Worm (Caenorhabditis elegans) whole organism, L1 larva: ENCODE results near the gene mam-5.
A peak's percentile ranks its signal among the peaks of the same experiment; 100 is the strongest.

Experiments
- C04F5.9 ChIP-seq: sonication (generic microtip); optimal IDR thresholded peaks from 2 replicates; lab custom pipeline; 2016; ENCODE audit warnings: missing genetic modification characterization, missing compliant biosample characterization
- C16A3.4 ChIP-seq: fragments of 150-350 bp; optimal IDR thresholded peaks from 2 replicates; lab custom pipeline; 2014; ENCODE audit warnings: missing biosample characterization, missing genetic modification characterization
- C34B4.2 ChIP-seq: sonication (generic microtip); optimal IDR thresholded peaks from 2 replicates; lab custom pipeline; 2017; ENCODE audit warnings: mild to moderate bottlenecking, missing genetic modification characterization, missing compliant biosample characterization
- Y116A8C.19 ChIP-seq: sonication (generic microtip); optimal IDR thresholded peaks from 2 replicates; lab custom pipeline; 2016; ENCODE audit warnings: missing compliant biosample characterization, missing genetic modification characterization, borderline replicate concordance
- alr-1 ChIP-seq: fragments of 200-800 bp; sonication (Bioruptor generic); optimal IDR thresholded peaks from 2 replicates; lab custom pipeline; 2018; ENCODE audit warnings: borderline replicate concordance, mild to moderate bottlenecking, missing genetic modification characterization, missing compliant biosample characterization
- ceh-82 ChIP-seq, 3 experiments: fragments of 150-350 bp in 1 of 3; sonication (generic microtip) in 2 of 3; optimal IDR thresholded peaks; 2 replicates each; lab custom pipeline; 2014 to 2017; ENCODE audit warnings: missing biosample characterization in 3 of 3, missing genetic modification characterization in 3 of 3
- ceh-90 ChIP-seq: sonication (generic microtip); optimal IDR thresholded peaks from 2 replicates; lab custom pipeline; 2016; ENCODE audit warnings: missing genetic modification characterization, missing compliant biosample characterization
- dpl-1 ChIP-seq, 3 experiments: fragments of 150-350 bp in 2 of 3; sonication (generic microtip) in 1 of 3; optimal IDR thresholded peaks; 2 replicates each; lab custom pipeline; 2014 to 2017; ENCODE audit warnings: missing biosample characterization in 3 of 3, missing genetic modification characterization in 3 of 3, missing genetic modification reagents in 3 of 3
- dsc-1 ChIP-seq: sonication (generic microtip); optimal IDR thresholded peaks from 2 replicates; lab custom pipeline; 2016; ENCODE audit warnings: mild to moderate bottlenecking, missing genetic modification characterization, missing compliant biosample characterization
- efl-3 ChIP-seq: fragments of 200-800 bp; sonication (Bioruptor generic); optimal IDR thresholded peaks from 2 replicates; lab custom pipeline; 2018; ENCODE audit warnings: mild to moderate bottlenecking, missing genetic modification characterization, missing compliant biosample characterization
- fkh-10 ChIP-seq: sonication (generic microtip); optimal IDR thresholded peaks from 2 replicates; lab custom pipeline; 2017; ENCODE audit warnings: missing biosample characterization, missing genetic modification reagents, missing genetic modification characterization
- fkh-8 ChIP-seq: sonication (generic microtip); optimal IDR thresholded peaks from 2 replicates; lab custom pipeline; 2016; ENCODE audit warnings: mild to moderate bottlenecking, missing genetic modification characterization, missing compliant biosample characterization
- hlh-17 ChIP-seq: fragments of 200-800 bp; sonication (Bioruptor generic); optimal IDR thresholded peaks from 2 replicates; lab custom pipeline; 2018; ENCODE audit warnings: missing genetic modification characterization, mild to moderate bottlenecking, missing compliant biosample characterization, moderate library complexity, borderline replicate concordance
- hlh-4 ChIP-seq: sonication (generic microtip); optimal IDR thresholded peaks from 2 replicates; lab custom pipeline; 2016; ENCODE audit warnings: mild to moderate bottlenecking, missing genetic modification characterization, missing compliant biosample characterization
- hpl-2 ChIP-seq: fragments of 150-350 bp; optimal IDR thresholded peaks from 2 replicates; lab custom pipeline; 2014; ENCODE audit warnings: missing biosample characterization, missing genetic modification reagents, missing genetic modification characterization
- irx-1 ChIP-seq: sonication (generic microtip); optimal IDR thresholded peaks from 2 replicates; lab custom pipeline; 2016; ENCODE audit warnings: missing genetic modification characterization, missing compliant biosample characterization
- isw-1 ChIP-seq: fragments of 200-800 bp; sonication (Bioruptor generic); IDR thresholded peaks from 2 replicates; pipeline ENCODE4 v1.3.6; 2022; ENCODE audit warnings: missing genetic modification characterization, missing compliant biosample characterization
- jun-1 ChIP-seq: fragments of 150-350 bp; optimal IDR thresholded peaks from 2 replicates; lab custom pipeline; 2014; ENCODE audit warnings: missing biosample characterization, missing genetic modification reagents, missing genetic modification characterization
- lin-14 ChIP-seq: fragments of 200-800 bp; sonication (Bioruptor generic); optimal IDR thresholded peaks from 2 replicates; lab custom pipeline; 2018; ENCODE audit warnings: mild to moderate bottlenecking, missing genetic modification characterization, moderate library complexity, missing compliant biosample characterization
- lin-15B ChIP-seq: fragments of 150-350 bp; sonication (generic microtip); optimal IDR thresholded peaks from 3 replicates; lab custom pipeline; 2014; ENCODE audit warnings: missing biosample characterization, missing genetic modification characterization
- lin-35 ChIP-seq, 2 experiments: fragments of 150-350 bp; optimal IDR thresholded peaks; 2 replicates each; lab custom pipeline; 2014; ENCODE audit warnings: missing biosample characterization in 2 of 2, missing genetic modification characterization in 2 of 2, missing genetic modification reagents in 2 of 2
- lsy-2 ChIP-seq, 2 experiments: fragments of 150-350 bp; optimal IDR thresholded peaks; 2 replicates each; lab custom pipeline; 2014; ENCODE audit warnings: missing biosample characterization in 2 of 2, missing genetic modification characterization in 2 of 2
- mdl-1 ChIP-seq, 2 experiments: fragments of 150-350 bp; optimal IDR thresholded peaks; 2 replicates each; lab custom pipeline; 2014 to 2017; ENCODE audit warnings: missing biosample characterization in 2 of 2, missing genetic modification characterization in 2 of 2, inconsistent platforms in 1 of 2
- mep-1 ChIP-seq: fragments of 150-350 bp; optimal IDR thresholded peaks from 2 replicates; lab custom pipeline; 2014; ENCODE audit warnings: missing biosample characterization, missing genetic modification characterization
- nhr-12 ChIP-seq: sonication (generic microtip); optimal IDR thresholded peaks from 2 replicates; lab custom pipeline; 2017; ENCODE audit warnings: missing biosample characterization, missing genetic modification characterization
- nhr-20 ChIP-seq: sonication (generic microtip); optimal IDR thresholded peaks from 2 replicates; lab custom pipeline; 2016; ENCODE audit warnings: mild to moderate bottlenecking, missing genetic modification characterization, missing compliant biosample characterization
- nhr-28 ChIP-seq: fragments of 150-350 bp; optimal IDR thresholded peaks from 2 replicates; lab custom pipeline; 2014; ENCODE audit warnings: missing biosample characterization, missing genetic modification characterization
- nhr-47 ChIP-seq: sonication (generic microtip); optimal IDR thresholded peaks from 2 replicates; lab custom pipeline; 2016; ENCODE audit warnings: mild to moderate bottlenecking, missing genetic modification characterization, moderate library complexity, missing compliant biosample characterization
- nhr-71 ChIP-seq: sonication (generic microtip); optimal IDR thresholded peaks from 2 replicates; lab custom pipeline; 2016; ENCODE audit warnings: mild to moderate bottlenecking, missing genetic modification characterization, moderate library complexity, missing compliant biosample characterization
- nhr-77 ChIP-seq: fragments of 150-350 bp; optimal IDR thresholded peaks from 2 replicates; lab custom pipeline; 2014; ENCODE audit warnings: missing biosample characterization, missing genetic modification characterization
- nhr-84 ChIP-seq: sonication (generic microtip); optimal IDR thresholded peaks from 2 replicates; lab custom pipeline; 2017; ENCODE audit warnings: missing biosample characterization, missing genetic modification characterization
- nhr-85 ChIP-seq: sonication (generic microtip); peaks from one replicate; lab custom pipeline; 2016; ENCODE audit warnings: missing genetic modification characterization, inconsistent platforms, missing compliant biosample characterization
- nhr-90 ChIP-seq: sonication (generic microtip); optimal IDR thresholded peaks from 2 replicates; lab custom pipeline; 2016; ENCODE audit warnings: mild to moderate bottlenecking, missing genetic modification characterization, missing compliant biosample characterization; ENCODE audit not compliant: poor library complexity
- pax-3 ChIP-seq: fragments of 200-800 bp; sonication (Bioruptor generic); optimal IDR thresholded peaks from 2 replicates; lab custom pipeline; 2018; ENCODE audit warnings: mild to moderate bottlenecking, missing genetic modification characterization, moderate library complexity, missing compliant biosample characterization
- snu-23 ChIP-seq: sonication (generic microtip); optimal IDR thresholded peaks from 2 replicates; lab custom pipeline; 2016; ENCODE audit warnings: missing genetic modification characterization, missing compliant biosample characterization
- sox-4 ChIP-seq: sonication (generic microtip); optimal IDR thresholded peaks from 2 replicates; lab custom pipeline; 2016; ENCODE audit warnings: missing genetic modification characterization, missing compliant biosample characterization
- sup-37 ChIP-seq: fragments of 200-800 bp; sonication (Bioruptor generic); optimal IDR thresholded peaks from 2 replicates; lab custom pipeline; 2018; ENCODE audit warnings: mild to moderate bottlenecking, missing genetic modification characterization, missing compliant biosample characterization
- swsn-7 ChIP-seq: sonication (generic microtip); optimal IDR thresholded peaks from 2 replicates; lab custom pipeline; 2016; ENCODE audit warnings: missing genetic modification characterization, missing compliant biosample characterization
- tlp-1 ChIP-seq: fragments of 150-350 bp; optimal IDR thresholded peaks from 2 replicates; lab custom pipeline; 2014; ENCODE audit warnings: missing biosample characterization, missing genetic modification characterization
- unc-130 ChIP-seq: fragments of 150-350 bp; optimal IDR thresholded peaks from 2 replicates; lab custom pipeline; 2017; ENCODE audit warnings: missing biosample characterization, missing genetic modification characterization, inconsistent platforms
- unc-62 ChIP-seq: fragments of 150-350 bp; optimal IDR thresholded peaks from 2 replicates; lab custom pipeline; 2014; ENCODE audit warnings: missing biosample characterization, missing genetic modification reagents, missing genetic modification characterization
- unc-86 ChIP-seq: sonication (generic microtip); optimal IDR thresholded peaks from 2 replicates; lab custom pipeline; 2016; ENCODE audit warnings: missing genetic modification characterization, missing compliant biosample characterization
- unc-98 ChIP-seq: fragments of 200-800 bp; sonication (Bioruptor generic); IDR thresholded peaks from 2 replicates; pipeline ENCODE4 v1.3.6; 2022; ENCODE audit warnings: missing genetic modification characterization, missing compliant biosample characterization
- ztf-11 ChIP-seq, 2 experiments: sonication (generic microtip); optimal IDR thresholded peaks; 2 replicates each; lab custom pipeline; 2016 to 2017; ENCODE audit warnings: missing genetic modification characterization in 2 of 2, missing biosample characterization in 1 of 2, missing compliant biosample characterization in 1 of 2

The mam-5 gene

DNA sequence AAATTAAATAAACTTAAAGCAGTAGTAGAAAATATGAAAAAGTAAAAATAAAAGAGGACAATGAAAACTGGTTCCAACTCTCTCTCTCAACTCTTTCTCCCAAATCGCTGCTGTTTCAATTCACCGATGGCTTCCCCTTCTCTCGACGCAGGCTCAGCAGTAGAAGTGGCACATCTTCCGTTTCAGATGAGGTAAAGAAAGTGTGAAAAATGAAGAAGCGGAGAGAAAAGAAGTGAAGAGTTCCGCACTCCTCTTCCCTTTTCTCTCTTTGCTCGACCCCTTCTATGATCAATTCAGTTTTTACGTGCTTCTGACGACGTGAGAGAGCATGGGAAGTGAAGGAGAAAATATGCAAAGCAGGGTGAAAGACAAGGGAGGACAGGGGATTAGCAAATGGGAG, 21.8 kb downstream of the mam-5 start (continued):
- TF ChIP-seq hlh-4 (tag; lab: Kevin White, UChicago) = no peak
- no peak for TF ChIP-seq hpl-2 (GFP tag; lab: Kevin White, UChicago)
- TF ChIP-seq nhr-84 (tag; lab: Kevin White, UChicago) = no peak
- TF ChIP-seq unc-86 (tag; lab: Kevin White, UChicago) = no peak
- peak in 1 of 3 experiments; percentile 10 for TF ChIP-seq ceh-82 (tag; optimal IDR thresholded peaks at IDR 0.05; lab: Kevin White, UChicago)
- no peak for TF ChIP-seq C34B4.2
- no peak for TF ChIP-seq C04F5.9 (tag; lab: Kevin White, UChicago)
- no peak for TF ChIP-seq lin-35 (GFP tag; optimal IDR thresholded peaks at IDR 0.05; lab: Kevin White, UChicago)
- peak; percentile 35 for TF ChIP-seq fkh-8 (tag; lab: Kevin White, UChicago)
- no peak for TF ChIP-seq lsy-2 (tag; optimal IDR thresholded peaks at IDR 0.05; lab: Kevin White, UChicago)
- TF ChIP-seq pax-3 (tag; lab: Kevin White, UChicago) = no peak
- no peak for TF ChIP-seq nhr-20 (tag; lab: Kevin White, UChicago)
- TF ChIP-seq tlp-1 (tag; lab: Kevin White, UChicago) = no peak
- TF ChIP-seq dsc-1 (tag; lab: Kevin White, UChicago) = no peak
- no peak for TF ChIP-seq alr-1
- TF ChIP-seq irx-1 = no peak

ce11 chrV:9976138-9976537, 23.6 kb downstream of the mam-5 start, which contains the start of gene unc-41:
Gene unc-41 (minus strand): TSS chrV:9976238.
- TF ChIP-seq nhr-90 (tag; lab: Kevin White, UChicago) = no peak
- no peak for TF ChIP-seq nhr-12 (tag; lab: Kevin White, UChicago)
- no peak for TF ChIP-seq C16A3.4 (tag; lab: Kevin White, UChicago)
- TF ChIP-seq lin-15B = no peak
- no peak for TF ChIP-seq fkh-8 (tag; lab: Kevin White, UChicago)
- no peak for TF ChIP-seq nhr-85 (tag; lab: Kevin White, UChicago)
- TF ChIP-seq mdl-1 (tag; optimal IDR thresholded peaks at IDR 0.05; lab: Kevin White, UChicago) = no peak
- no peak for TF ChIP-seq efl-3 (GFP tag; lab: Kevin White, UChicago)
- no peak for TF ChIP-seq sox-4 (tag; lab: Kevin White, UChicago)
- TF ChIP-seq ztf-11 (tag; optimal IDR thresholded peaks at IDR 0.05; lab: Kevin White, UChicago) = no peak
- TF ChIP-seq hlh-4 (tag; lab: Kevin White, UChicago) = no peak
- TF ChIP-seq dpl-1 (GFP tag; optimal IDR thresholded peaks at IDR 0.05; lab: Kevin White, UChicago) = no peak
- TF ChIP-seq irx-1 = no peak
- TF ChIP-seq unc-62 = no peak
- TF ChIP-seq isw-1 (GFP tag; lab: Robert Waterston, UW) = no peak
- no peak for TF ChIP-seq unc-130 (tag; lab: Kevin White, UChicago)
- TF ChIP-seq ceh-82 (tag; optimal IDR thresholded peaks at IDR 0.05; lab: Kevin White, UChicago) = no peak

ce11 chrV:9977211-9977610, 24.7 kb downstream of the mam-5 start:
- TF ChIP-seq hlh-17 (GFP tag; lab: Kevin White, UChicago) = no peak
- TF ChIP-seq nhr-90 (tag; lab: Kevin White, UChicago) = no peak
- TF ChIP-seq jun-1 = no peak
- no peak for TF ChIP-seq sup-37 (GFP tag; lab: Kevin White, UChicago)
- TF ChIP-seq unc-86 (tag; lab: Kevin White, UChicago) = no peak
- TF ChIP-seq lin-14 (GFP tag; lab: Kevin White, UChicago) = peak; percentile 18
- TF ChIP-seq fkh-10 (GFP tag; lab: Kevin White, UChicago) = no peak

- TF ChIP-seq nhr-77 (tag; lab: Kevin White, UChicago) (no peak), unc-86 (tag; lab: Kevin White, UChicago) (peak; percentile 33), Y116A8C.19 (no peak), mep-1 (tag; lab: Kevin White, UChicago) (peak; percentile 26), lsy-2 (tag; optimal IDR thresholded peaks at IDR 0.05; lab: Kevin White, UChicago) (peak in 1 of 2 experiments; percentile 9), nhr-71 (tag; lab: Kevin White, UChicago) (peak; percentile 19), swsn-7 (tag; lab: Kevin White, UChicago) (peak; percentile 19), ceh-90 (tag; lab: Kevin White, UChicago) (no peak), fkh-10 (GFP tag; lab: Kevin White, UChicago) (peak; percentile 32), nhr-84 (tag; lab: Kevin White, UChicago) (no peak), nhr-47 (tag; lab: Kevin White, UChicago) (peak; percentile 12), fkh-8 (tag; lab: Kevin White, UChicago) (peak; percentile 50), unc-98 (GFP tag; lab: Robert Waterston, UW) (no peak), snu-23 (GFP tag; lab: Kevin White, UChicago) (peak; percentile 11), nhr-28 (tag; lab: Kevin White, UChicago) (no peak), lin-14 (GFP tag; lab: Kevin White, UChicago) (peak; percentile 83), C34B4.2 (no peak), ceh-82 (tag; optimal IDR thresholded peaks at IDR 0.05; lab: Kevin White, UChicago) (peak in 1 of 3 experiments; percentile 51)
Observed at ce11 chrV:9978425-9978824, 25.9 kb downstream of the mam-5 start.
